Worm (Caenorhabditis elegans) whole organism, mixed stage, embryonic: ENCODE data around the gene Y77E11A.8.

Experiments
- M03D4.4 ChIP-seq: sonication (generic microtip); optimal IDR thresholded peaks from 2 replicates; lab custom pipeline; 2017; ENCODE audit warnings: mild to moderate bottlenecking, missing genetic modification characterization, missing compliant biosample characterization
- bed-3 ChIP-seq: fragments of 200-800 bp; sonication (Bioruptor generic); optimal IDR thresholded peaks from 3 replicates; lab custom pipeline; 2018; ENCODE audit warnings: mild to moderate bottlenecking, missing genetic modification characterization, moderate library complexity, missing compliant biosample characterization
- ceh-39 ChIP-seq: fragments of 150-350 bp; optimal IDR thresholded peaks from 2 replicates; lab custom pipeline; 2014; ENCODE audit warnings: missing biosample characterization, missing genetic modification characterization
- ceh-43 ChIP-seq: fragments of 200-800 bp; sonication (Bioruptor generic); optimal IDR thresholded peaks from 2 replicates; lab custom pipeline; 2018; ENCODE audit warnings: mild to moderate bottlenecking, missing genetic modification characterization, moderate library complexity, missing compliant biosample characterization
- ceh-83 ChIP-seq: fragments of 200-800 bp; sonication (Bioruptor generic); optimal IDR thresholded peaks from 2 replicates; lab custom pipeline; 2018; ENCODE audit warnings: mild to moderate bottlenecking, missing genetic modification characterization, missing compliant biosample characterization
- ces-1 ChIP-seq: fragments of 150-350 bp; optimal IDR thresholded peaks from 2 replicates; lab custom pipeline; 2014; ENCODE audit warnings: missing biosample characterization, missing genetic modification reagents, missing genetic modification characterization
- cnd-1 ChIP-seq: fragments of 200-800 bp; sonication (Bioruptor generic); optimal IDR thresholded peaks from 2 replicates; lab custom pipeline; 2018; ENCODE audit warnings: mild to moderate bottlenecking, missing genetic modification characterization, missing compliant biosample characterization
- drap-1 ChIP-seq: fragments of 200-800 bp; sonication (Bioruptor generic); optimal IDR thresholded peaks from 3 replicates; lab custom pipeline; 2018; ENCODE audit warnings: mild to moderate bottlenecking, missing genetic modification characterization, missing compliant biosample characterization
- elt-1 ChIP-seq: sonication (generic microtip); optimal IDR thresholded peaks from 2 replicates; lab custom pipeline; 2017; ENCODE audit warnings: missing genetic modification characterization, mild to moderate bottlenecking, missing compliant biosample characterization, antibody characterized with exemption, moderate library complexity, borderline replicate concordance; ENCODE audit not compliant: insufficient read depth
- elt-3 ChIP-seq: fragments of 150-350 bp; optimal IDR thresholded peaks from 2 replicates; lab custom pipeline; 2014; ENCODE audit warnings: missing biosample characterization, missing genetic modification characterization
- flh-1 ChIP-seq: fragments of 200-800 bp; sonication (Bioruptor generic); optimal IDR thresholded peaks from 2 replicates; lab custom pipeline; 2018; ENCODE audit warnings: mild to moderate bottlenecking, missing genetic modification characterization, moderate library complexity, missing compliant biosample characterization
- ham-2 ChIP-seq: fragments of 200-800 bp; sonication (Bioruptor generic); optimal IDR thresholded peaks from 2 replicates; lab custom pipeline; 2018; ENCODE audit warnings: mild to moderate bottlenecking, missing genetic modification characterization, missing compliant biosample characterization
- hlh-1 ChIP-seq: fragments of 150-350 bp; optimal IDR thresholded peaks from 2 replicates; lab custom pipeline; 2014; ENCODE audit warnings: missing biosample characterization, missing genetic modification reagents, missing genetic modification characterization
- lin-13 ChIP-seq: fragments of 150-350 bp; optimal IDR thresholded peaks from 2 replicates; lab custom pipeline; 2014; ENCODE audit warnings: missing biosample characterization, missing genetic modification characterization
- lin-32 ChIP-seq: fragments of 200-800 bp; sonication (Bioruptor generic); optimal IDR thresholded peaks from 2 replicates; lab custom pipeline; 2018; ENCODE audit warnings: mild to moderate bottlenecking, missing genetic modification characterization, missing compliant biosample characterization
- lsy-2 ChIP-seq: fragments of 150-350 bp; optimal IDR thresholded peaks from 2 replicates; lab custom pipeline; 2014; ENCODE audit warnings: missing biosample characterization, missing genetic modification characterization
- mab-5 ChIP-seq: fragments of 150-350 bp; optimal IDR thresholded peaks from 2 replicates; lab custom pipeline; 2014; ENCODE audit warnings: missing biosample characterization, missing genetic modification characterization
- mep-1 ChIP-seq: fragments of 150-350 bp; optimal IDR thresholded peaks from 2 replicates; lab custom pipeline; 2017; ENCODE audit warnings: missing biosample characterization, missing genetic modification reagents, missing genetic modification characterization, inconsistent platforms
- mls-2 ChIP-seq: sonication (generic microtip); optimal IDR thresholded peaks from 2 replicates; lab custom pipeline; 2016; ENCODE audit warnings: mild to moderate bottlenecking, missing genetic modification characterization, moderate library complexity, missing compliant biosample characterization
- nhr-12 ChIP-seq: fragments of 150-350 bp; optimal IDR thresholded peaks from 2 replicates; lab custom pipeline; 2014; ENCODE audit warnings: missing biosample characterization, missing genetic modification characterization
- nhr-2 ChIP-seq: fragments of 150-350 bp; optimal IDR thresholded peaks from 2 replicates; lab custom pipeline; 2014; ENCODE audit warnings: missing biosample characterization, missing genetic modification characterization
- nhr-237 ChIP-seq: fragments of 150-350 bp; optimal IDR thresholded peaks from 2 replicates; lab custom pipeline; 2014; ENCODE audit warnings: missing biosample characterization, missing genetic modification characterization
- nhr-28 ChIP-seq: fragments of 150-350 bp; optimal IDR thresholded peaks from 2 replicates; lab custom pipeline; 2014; ENCODE audit warnings: missing biosample characterization, missing genetic modification characterization
- nhr-76 ChIP-seq: sonication (generic microtip); optimal IDR thresholded peaks from 2 replicates; lab custom pipeline; 2017; ENCODE audit warnings: missing biosample characterization, missing genetic modification characterization
- pha-4 ChIP-seq: fragments of 150-350 bp; optimal IDR thresholded peaks from 2 replicates; lab custom pipeline; 2018; ENCODE audit warnings: missing biosample characterization, missing genetic modification reagents, missing genetic modification characterization
- sem-2 ChIP-seq: fragments of 200-800 bp; sonication (Bioruptor generic); optimal IDR thresholded peaks from 2 replicates; lab custom pipeline; 2018; ENCODE audit warnings: mild to moderate bottlenecking, missing genetic modification characterization, missing compliant biosample characterization
- snpc-4 ChIP-seq: fragments of 150-350 bp; optimal IDR thresholded peaks from 2 replicates; lab custom pipeline; 2014; ENCODE audit warnings: missing biosample characterization, missing genetic modification characterization
- sptf-1 ChIP-seq: sonication (generic microtip); optimal IDR thresholded peaks from 2 replicates; lab custom pipeline; 2017; ENCODE audit warnings: mild to moderate bottlenecking, missing genetic modification characterization, moderate library complexity, missing compliant biosample characterization
- tbx-8 ChIP-seq: fragments of 200-800 bp; sonication (Bioruptor generic); optimal IDR thresholded peaks from 2 replicates; lab custom pipeline; 2018; ENCODE audit warnings: mild to moderate bottlenecking, missing genetic modification characterization, moderate library complexity, missing compliant biosample characterization
- unc-120 ChIP-seq: sonication (generic microtip); optimal IDR thresholded peaks from 2 replicates; lab custom pipeline; 2017; ENCODE audit warnings: missing genetic modification characterization, missing compliant biosample characterization; ENCODE audit not compliant: poor library complexity, severe bottlenecking
- unc-39 ChIP-seq: fragments of 150-350 bp; optimal IDR thresholded peaks from 2 replicates; lab custom pipeline; 2014; ENCODE audit warnings: missing biosample characterization, missing genetic modification characterization
- unc-62 ChIP-seq: fragments of 150-350 bp; optimal IDR thresholded peaks from 2 replicates; lab custom pipeline; 2014; ENCODE audit warnings: missing biosample characterization, missing genetic modification reagents, missing genetic modification characterization
- zip-8 ChIP-seq: fragments of 150-350 bp; optimal IDR thresholded peaks from 2 replicates; lab custom pipeline; 2014; ENCODE audit warnings: missing biosample characterization, missing genetic modification characterization
- ztf-11 ChIP-seq: fragments of 150-350 bp; optimal IDR thresholded peaks from 2 replicates; lab custom pipeline; 2014; ENCODE audit warnings: missing biosample characterization, missing genetic modification characterization

The Y77E11A.8 gene

DNA sequence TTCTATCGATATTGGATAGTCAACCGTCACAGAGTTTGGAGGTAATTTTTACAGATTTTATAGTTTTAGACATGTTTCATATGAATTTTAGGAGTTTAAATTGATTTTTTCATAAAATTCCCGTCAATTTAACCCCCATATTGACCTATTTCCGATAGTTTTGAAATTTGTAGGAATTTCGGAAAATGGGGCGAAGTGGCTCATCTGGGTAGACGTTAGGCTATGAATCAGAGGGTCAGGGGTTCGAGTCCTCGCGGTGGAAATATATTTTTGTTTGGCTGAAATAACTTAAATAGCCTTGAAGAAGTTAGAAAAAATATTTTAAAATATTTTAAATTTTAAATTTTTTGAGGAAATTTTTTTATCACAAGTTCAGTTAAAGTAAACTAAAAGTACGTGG is 33.4 kb downstream of the Y77E11A.8 start:
- TF ChIP-seq nhr-76 (tag; lab: Kevin White, UChicago): no peak
- TF ChIP-seq ham-2: no peak
- no peak for TF ChIP-seq mls-2 (tag; lab: Kevin White, UChicago)
- no peak for TF ChIP-seq bed-3 (GFP tag; lab: Kevin White, UChicago)
- TF ChIP-seq nhr-12: no peak
- no peak for TF ChIP-seq elt-3 (tag; lab: Kevin White, UChicago)
- no peak for TF ChIP-seq nhr-2 (tag; lab: Kevin White, UChicago)
- TF ChIP-seq tbx-8 (GFP tag; lab: Kevin White, UChicago): no peak
- no peak for TF ChIP-seq mep-1 (tag; lab: Kevin White, UChicago)
- no peak for TF ChIP-seq mab-5 (tag; lab: Kevin White, UChicago)
- TF ChIP-seq zip-8 (tag; lab: Kevin White, UChicago): no peak
- TF ChIP-seq lin-13 (tag; lab: Kevin White, UChicago): no peak
- TF ChIP-seq ztf-11: no peak
- TF ChIP-seq drap-1 (GFP tag; lab: Kevin White, UChicago): no peak
- no peak for TF ChIP-seq unc-120
- no peak for TF ChIP-seq snpc-4 (tag; lab: Kevin White, UChicago)
- no peak for TF ChIP-seq hlh-1 (tag; lab: Kevin White, UChicago)
- no peak for TF ChIP-seq unc-62 (GFP tag; lab: Kevin White, UChicago)
- TF ChIP-seq lsy-2: no peak

DNA sequence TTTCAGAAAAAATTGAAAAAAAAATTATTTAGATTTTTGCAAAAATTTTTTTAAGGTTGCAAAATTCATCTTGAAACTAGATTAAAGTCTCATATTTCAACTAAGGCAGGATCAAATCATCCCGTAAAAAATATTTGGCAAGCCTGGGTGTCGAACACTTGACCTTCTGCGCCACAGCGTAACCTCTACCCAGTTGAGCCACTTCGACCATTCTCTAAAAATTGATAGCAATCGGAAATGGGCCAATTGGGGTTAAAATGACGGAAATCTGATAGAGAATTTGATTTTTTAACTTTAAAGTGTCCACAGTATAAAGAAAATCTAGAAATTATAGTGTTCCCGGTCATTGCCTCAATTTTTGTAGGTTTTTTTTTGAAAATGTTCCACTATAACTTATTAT is 34.8 kb downstream of the Y77E11A.8 start:
- TF ChIP-seq hlh-1 (tag; lab: Kevin White, UChicago) (no peak), unc-39 (tag; lab: Kevin White, UChicago) (no peak), ham-2 (no peak), nhr-28 (tag; lab: Kevin White, UChicago) (no peak), elt-3 (tag; lab: Kevin White, UChicago) (no peak), lin-32 (GFP tag; lab: Kevin White, UChicago) (no peak), sptf-1 (tag; lab: Kevin White, UChicago) (no peak)

DNA sequence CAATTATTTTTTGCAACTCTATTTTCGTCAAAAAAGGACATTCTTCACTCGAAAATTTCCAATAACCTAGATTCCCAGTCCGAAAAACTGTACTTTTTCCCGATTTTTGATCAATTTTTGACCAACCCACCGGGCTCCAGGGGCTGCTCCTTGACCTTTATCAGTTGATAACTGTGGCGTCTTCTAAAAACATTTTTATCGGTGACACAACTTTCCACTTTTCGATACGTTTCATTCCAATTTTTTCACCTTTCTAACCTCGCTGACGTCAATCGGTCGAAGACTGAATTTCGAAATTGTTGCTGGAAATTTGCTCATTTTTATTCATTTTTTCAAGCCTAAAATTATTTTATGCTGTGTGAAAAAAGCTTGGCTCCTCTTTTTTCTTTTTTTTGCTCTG is 35.3 kb downstream of the Y77E11A.8 start:
- no peak for TF ChIP-seq mep-1 (tag; lab: Kevin White, UChicago)
- no peak for TF ChIP-seq nhr-28 (tag; lab: Kevin White, UChicago)
- TF ChIP-seq unc-62 (GFP tag; lab: Kevin White, UChicago): no peak
- no peak for TF ChIP-seq hlh-1 (tag; lab: Kevin White, UChicago)
- no peak for TF ChIP-seq M03D4.4 (tag; lab: Kevin White, UChicago)
- TF ChIP-seq zip-8 (tag; lab: Kevin White, UChicago): no peak
- no peak for TF ChIP-seq mab-5 (tag; lab: Kevin White, UChicago)
- TF ChIP-seq snpc-4 (tag; lab: Kevin White, UChicago): no peak
- no peak for TF ChIP-seq bed-3 (GFP tag; lab: Kevin White, UChicago)
- no peak for TF ChIP-seq lsy-2
- no peak for TF ChIP-seq flh-1
- TF ChIP-seq lin-13 (tag; lab: Kevin White, UChicago): no peak
- TF ChIP-seq drap-1 (GFP tag; lab: Kevin White, UChicago): no peak
- TF ChIP-seq nhr-12: no peak
- TF ChIP-seq elt-3 (tag; lab: Kevin White, UChicago): no peak
- TF ChIP-seq ceh-39 (tag; lab: Kevin White, UChicago): no peak
- no peak for TF ChIP-seq ztf-11

DNA sequence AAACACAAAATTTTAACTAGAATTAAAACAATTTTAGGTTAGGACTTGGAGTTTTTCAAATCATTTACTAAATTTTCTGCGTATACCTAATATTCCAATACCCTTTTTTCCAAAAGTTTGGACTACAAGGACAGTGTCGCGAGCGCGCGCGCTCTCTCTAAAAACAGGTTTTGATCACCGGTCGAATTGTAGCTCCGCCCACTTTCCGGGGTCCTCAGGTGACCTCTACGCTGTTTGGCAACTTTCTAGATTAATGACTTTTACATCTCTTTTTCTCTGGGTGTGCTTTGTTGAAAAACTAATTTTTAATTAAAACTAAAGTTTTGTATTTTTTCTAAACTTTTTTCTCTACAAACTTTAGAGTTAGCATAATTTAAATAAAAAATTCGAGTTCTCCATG is 35.8 kb downstream of the Y77E11A.8 start:
- TF ChIP-seq ceh-43 (GFP tag; lab: Kevin White, UChicago) (no peak), drap-1 (GFP tag; lab: Kevin White, UChicago) (no peak), ztf-11 (no peak), pha-4 (tag; lab: Kevin White, UChicago) (no peak), nhr-76 (tag; lab: Kevin White, UChicago) (no peak), sem-2 (GFP tag; lab: Kevin White, UChicago) (no peak), lin-13 (tag; lab: Kevin White, UChicago) (no peak), nhr-12 (no peak), zip-8 (tag; lab: Kevin White, UChicago) (no peak), mep-1 (tag; lab: Kevin White, UChicago) (no peak)

DNA sequence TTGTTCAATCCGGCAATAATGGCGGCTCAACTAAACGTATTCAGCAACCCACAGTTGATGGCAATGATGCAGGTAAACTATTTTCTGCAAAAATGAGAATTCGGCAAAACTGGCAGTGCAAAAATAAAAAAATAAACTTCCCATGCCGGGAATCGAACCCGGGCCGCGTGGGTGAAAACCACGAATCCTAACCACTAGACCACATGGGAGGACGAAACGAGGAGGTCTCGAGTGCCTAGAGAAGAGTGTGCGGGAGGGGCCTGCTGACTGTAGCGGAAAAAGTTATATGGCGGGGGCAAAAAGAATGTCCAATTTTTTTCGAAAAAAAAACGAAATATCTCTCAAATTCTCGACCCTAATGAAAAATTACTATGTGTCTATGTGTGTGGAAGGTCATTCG is 36.8 kb downstream of the Y77E11A.8 start:
- TF ChIP-seq elt-1 (tag; lab: Kevin White, UChicago) (no peak), unc-120 (peak; percentile 54), sem-2 (GFP tag; lab: Kevin White, UChicago) (peak; percentile 70), lin-13 (tag; lab: Kevin White, UChicago) (peak; percentile 3), ceh-43 (GFP tag; lab: Kevin White, UChicago) (peak; percentile 65), lin-32 (GFP tag; lab: Kevin White, UChicago) (peak; percentile 61), flh-1 (peak; percentile 67), ces-1 (GFP tag; lab: Kevin White, UChicago) (peak; percentile 7), nhr-237 (tag; lab: Kevin White, UChicago) (no peak), drap-1 (GFP tag; lab: Kevin White, UChicago) (peak; percentile 75), tbx-8 (GFP tag; lab: Kevin White, UChicago) (no peak), bed-3 (GFP tag; lab: Kevin White, UChicago) (peak; percentile 58), ceh-83 (GFP tag; lab: Kevin White, UChicago) (peak; percentile 82), ham-2 (peak; percentile 31), M03D4.4 (tag; lab: Kevin White, UChicago) (peak; percentile 81), mls-2 (tag; lab: Kevin White, UChicago) (peak; percentile 82), lsy-2 (no peak), sptf-1 (tag; lab: Kevin White, UChicago) (peak; percentile 91), cnd-1 (tag; lab: Kevin White, UChicago) (peak; percentile 81)
